Worm (Caenorhabditis elegans) whole organism, early embryonic: ENCODE results near the gene F45E4.6.

ENCODE experiments used
- B0310.2 ChIP-seq: sonication (generic microtip); optimal IDR thresholded peaks from 2 replicates; lab custom pipeline; 2016; ENCODE audit warnings: mild to moderate bottlenecking, missing genetic modification characterization, missing compliant biosample characterization
- aly-1 ChIP-seq: sonication (generic microtip); optimal IDR thresholded peaks from 2 replicates; lab custom pipeline; 2016; ENCODE audit warnings: missing genetic modification characterization, missing compliant biosample characterization
- ama-1 ChIP-seq: fragments of 150-350 bp; optimal IDR thresholded peaks from 2 replicates; lab custom pipeline; 2014
- ets-7 ChIP-seq: sonication (generic microtip); optimal IDR thresholded peaks from 2 replicates; lab custom pipeline; 2016; ENCODE audit warnings: missing genotype, missing genetic modification characterization, missing compliant biosample characterization
- hmbx-1 ChIP-seq: sonication (generic microtip); optimal IDR thresholded peaks from 2 replicates; lab custom pipeline; 2016; ENCODE audit warnings: mild to moderate bottlenecking, missing genetic modification characterization, missing compliant biosample characterization
- hmg-4 ChIP-seq: fragments of 200-800 bp; sonication (Bioruptor generic); optimal IDR thresholded peaks from 2 replicates; lab custom pipeline; 2018; ENCODE audit warnings: mild to moderate bottlenecking, missing genetic modification characterization, missing compliant biosample characterization
- hnd-1 ChIP-seq: sonication (generic microtip); optimal IDR thresholded peaks from 2 replicates; lab custom pipeline; 2016; ENCODE audit warnings: missing genetic modification characterization, missing compliant biosample characterization
- pes-1 ChIP-seq: fragments of 200-800 bp; sonication (Bioruptor generic); IDR thresholded peaks from 2 replicates; pipeline ENCODE4 v1.3.6; 2022; ENCODE audit warnings: missing genetic modification reagents, missing genetic modification characterization, missing compliant biosample characterization
- scrt-1 ChIP-seq: fragments of 200-800 bp; sonication (Bioruptor generic); IDR thresholded peaks from 2 replicates; pipeline ENCODE4 v1.3.6; 2022; ENCODE audit warnings: missing genetic modification characterization, missing compliant biosample characterization
- sea-1 ChIP-seq: fragments of 200-800 bp; sonication (Bioruptor generic); conservative IDR thresholded peaks from 2 replicates; pipeline ENCODE4 v1.3.6; 2022; ENCODE audit warnings: missing genetic modification characterization, missing compliant biosample characterization
- tbx-11 ChIP-seq: fragments of 200-800 bp; sonication (Bioruptor generic); IDR thresholded peaks from 2 replicates; pipeline ENCODE4 v1.3.6; 2022; ENCODE audit warnings: missing genetic modification characterization, missing compliant biosample characterization

DNA sequence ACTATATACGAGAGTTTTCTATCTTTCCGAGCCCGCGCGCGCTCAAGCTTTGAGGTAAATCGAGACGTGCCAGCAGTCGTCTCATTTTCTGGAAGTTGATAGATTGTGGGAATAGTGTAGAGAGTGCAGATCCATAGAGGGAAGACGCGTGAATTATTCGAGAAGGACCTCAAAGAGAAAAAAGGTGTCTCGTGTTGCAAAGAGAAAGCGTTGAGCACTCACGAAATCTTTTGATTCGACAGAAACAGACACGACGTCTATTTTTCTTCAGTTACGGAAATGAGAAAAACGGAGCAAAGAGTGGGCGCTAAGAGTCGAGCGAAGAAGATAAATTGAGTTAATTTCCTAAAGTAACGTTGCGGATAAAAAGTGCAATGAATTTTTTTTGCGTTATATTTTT lies 8.5 kb downstream of the F45E4.6 start:
- no peak for TF ChIP-seq ama-1
- TF ChIP-seq hmbx-1 (tag; lab: Kevin White, UChicago) = no peak
- TF ChIP-seq tbx-11 (GFP tag; lab: Robert Waterston, UW) = no peak
- TF ChIP-seq B0310.2 (tag; lab: Kevin White, UChicago) = no peak
- no peak for TF ChIP-seq sea-1 (GFP tag; lab: Robert Waterston, UW)
- no peak for TF ChIP-seq ets-7 (tag; lab: Kevin White, UChicago)
- TF ChIP-seq hnd-1 (tag; lab: Kevin White, UChicago) = no peak
- TF ChIP-seq scrt-1 (GFP tag; lab: Robert Waterston, UW) = no peak
- no peak for TF ChIP-seq pes-1 (GFP tag; lab: Robert Waterston, UW)
- no peak for TF ChIP-seq hmg-4
- TF ChIP-seq aly-1 (tag; lab: Kevin White, UChicago) = no peak
